Worm (Caenorhabditis elegans) whole organism, L1 larva: ENCODE data around the gene emb-1.

Source experiments
- C16A3.4 ChIP-seq: fragments of 150-350 bp; optimal IDR thresholded peaks from 2 replicates; lab custom pipeline; 2014; ENCODE audit warnings: missing biosample characterization, missing genetic modification characterization
- F16B12.6 ChIP-seq: fragments of 150-350 bp; optimal IDR thresholded peaks from 2 replicates; lab custom pipeline; 2014; ENCODE audit warnings: missing biosample characterization, missing genetic modification characterization
- aha-1 ChIP-seq: fragments of 150-350 bp; optimal IDR thresholded peaks from 2 replicates; lab custom pipeline; 2014; ENCODE audit warnings: missing biosample characterization, missing genetic modification characterization
- blmp-1 ChIP-seq: fragments of 150-350 bp; optimal IDR thresholded peaks from 2 replicates; lab custom pipeline; 2014; ENCODE audit warnings: missing biosample characterization, missing genetic modification characterization
- ceh-63 ChIP-seq: fragments of 200-800 bp; sonication (Bioruptor generic); optimal IDR thresholded peaks from 2 replicates; lab custom pipeline; 2018; ENCODE audit warnings: mild to moderate bottlenecking, missing genetic modification characterization, missing compliant biosample characterization
- ceh-8 ChIP-seq: fragments of 200-800 bp; sonication (Bioruptor generic); optimal IDR thresholded peaks from 2 replicates; lab custom pipeline; 2018; ENCODE audit warnings: mild to moderate bottlenecking, missing genetic modification characterization, moderate library complexity, missing compliant biosample characterization
- ceh-88 ChIP-seq: fragments of 200-800 bp; sonication (Bioruptor generic); IDR thresholded peaks from 2 replicates; pipeline ENCODE4 v1.3.6; 2022; ENCODE audit warnings: missing genetic modification characterization, missing compliant biosample characterization
- ces-1 ChIP-seq: fragments of 150-350 bp; optimal IDR thresholded peaks from 2 replicates; lab custom pipeline; 2014; ENCODE audit warnings: missing biosample characterization, missing genetic modification reagents, missing genetic modification characterization
- dpl-1 ChIP-seq, 3 experiments: fragments of 150-350 bp in 2 of 3; sonication (generic microtip) in 1 of 3; optimal IDR thresholded peaks; 2 replicates each; lab custom pipeline; 2014 to 2017; ENCODE audit warnings: missing biosample characterization in 3 of 3, missing genetic modification characterization in 3 of 3, missing genetic modification reagents in 3 of 3
- efl-1 ChIP-seq, 4 experiments: fragments of 150-350 bp; optimal IDR thresholded peaks in 3 of 4; peaks in 1 of 4; 1 replicate in 1 of 4; 2 replicates in 3 of 4; lab custom pipeline; 2014; ENCODE audit warnings: missing biosample characterization in 2 of 4, missing genetic modification characterization in 2 of 4, missing genetic modification reagents in 2 of 4
- egl-13 ChIP-seq: sonication (generic microtip); optimal IDR thresholded peaks from 2 replicates; lab custom pipeline; 2016; ENCODE audit warnings: missing genotype, missing genetic modification reagents, missing genetic modification characterization, missing compliant biosample characterization
- egl-27 ChIP-seq, 2 experiments: fragments of 150-350 bp in 1 of 2; sonication (generic microtip); optimal IDR thresholded peaks; 3 replicates each; lab custom pipeline; 2017 to 2018; ENCODE audit warnings: missing biosample characterization in 2 of 2, missing genetic modification characterization in 2 of 2, missing genetic modification reagents in 2 of 2
- elt-2 ChIP-seq: sonication (generic microtip); optimal IDR thresholded peaks from 2 replicates; lab custom pipeline; 2016; ENCODE audit warnings: missing genetic modification characterization, mild to moderate bottlenecking, inconsistent platforms, missing compliant biosample characterization, missing genetic modification reagents
- elt-3 ChIP-seq, 6 experiments: fragments of 150-350 bp in 1 of 6; sonication (generic microtip); optimal IDR thresholded peaks; 2 replicates each; lab custom pipeline; 2017 to 2018; ENCODE audit warnings: missing biosample characterization in 6 of 6, missing genetic modification characterization in 6 of 6, inconsistent platforms in 1 of 6
- fos-1 ChIP-seq: fragments of 150-350 bp; optimal IDR thresholded peaks from 2 replicates; lab custom pipeline; 2014; ENCODE audit warnings: missing biosample characterization, missing genetic modification characterization
- hpl-2 ChIP-seq: fragments of 150-350 bp; optimal IDR thresholded peaks from 2 replicates; lab custom pipeline; 2014; ENCODE audit warnings: missing biosample characterization, missing genetic modification reagents, missing genetic modification characterization
- isw-1 ChIP-seq: fragments of 200-800 bp; sonication (Bioruptor generic); IDR thresholded peaks from 2 replicates; pipeline ENCODE4 v1.3.6; 2022; ENCODE audit warnings: missing genetic modification characterization, missing compliant biosample characterization
- lin-13 ChIP-seq: fragments of 150-350 bp; optimal IDR thresholded peaks from 2 replicates; lab custom pipeline; 2014; ENCODE audit warnings: missing biosample characterization, missing genetic modification reagents, missing genetic modification characterization
- lin-14 ChIP-seq: fragments of 200-800 bp; sonication (Bioruptor generic); optimal IDR thresholded peaks from 2 replicates; lab custom pipeline; 2018; ENCODE audit warnings: mild to moderate bottlenecking, missing genetic modification characterization, moderate library complexity, missing compliant biosample characterization
- lin-35 ChIP-seq, 2 experiments: fragments of 150-350 bp; optimal IDR thresholded peaks; 2 replicates each; lab custom pipeline; 2014; ENCODE audit warnings: missing biosample characterization in 2 of 2, missing genetic modification characterization in 2 of 2, missing genetic modification reagents in 2 of 2
- lin-39 ChIP-seq: fragments of 150-350 bp; optimal IDR thresholded peaks from 2 replicates; lab custom pipeline; 2014; ENCODE audit warnings: missing biosample characterization, missing genetic modification reagents, missing genetic modification characterization
- lir-3 ChIP-seq: sonication (generic microtip); optimal IDR thresholded peaks from 2 replicates; lab custom pipeline; 2016; ENCODE audit warnings: mild to moderate bottlenecking, missing genetic modification characterization, moderate library complexity, missing compliant biosample characterization; ENCODE audit not compliant: poor library complexity
- lsy-2 ChIP-seq, 2 experiments: fragments of 150-350 bp; optimal IDR thresholded peaks; 2 replicates each; lab custom pipeline; 2014; ENCODE audit warnings: missing biosample characterization in 2 of 2, missing genetic modification characterization in 2 of 2
- mdl-1 ChIP-seq, 2 experiments: fragments of 150-350 bp; optimal IDR thresholded peaks; 2 replicates each; lab custom pipeline; 2014 to 2017; ENCODE audit warnings: missing biosample characterization in 2 of 2, missing genetic modification characterization in 2 of 2, inconsistent platforms in 1 of 2
- mef-2 ChIP-seq: fragments of 150-350 bp; optimal IDR thresholded peaks from 2 replicates; lab custom pipeline; 2014; ENCODE audit warnings: missing biosample characterization, missing genetic modification characterization
- mep-1 ChIP-seq: fragments of 150-350 bp; optimal IDR thresholded peaks from 2 replicates; lab custom pipeline; 2014; ENCODE audit warnings: missing biosample characterization, missing genetic modification characterization
- nhr-11 ChIP-seq: fragments of 150-350 bp; optimal IDR thresholded peaks from 2 replicates; lab custom pipeline; 2014; ENCODE audit warnings: missing biosample characterization, missing genetic modification characterization
- nhr-12 ChIP-seq: sonication (generic microtip); optimal IDR thresholded peaks from 2 replicates; lab custom pipeline; 2017; ENCODE audit warnings: missing biosample characterization, missing genetic modification characterization
- nhr-19 ChIP-seq: fragments of 200-800 bp; sonication (Bioruptor generic); conservative IDR thresholded peaks from 2 replicates; pipeline ENCODE4 v1.3.6; 2022; ENCODE audit warnings: missing genetic modification characterization, missing compliant biosample characterization
- nhr-71 ChIP-seq: sonication (generic microtip); optimal IDR thresholded peaks from 2 replicates; lab custom pipeline; 2016; ENCODE audit warnings: mild to moderate bottlenecking, missing genetic modification characterization, moderate library complexity, missing compliant biosample characterization
- nhr-76 ChIP-seq: sonication (generic microtip); optimal IDR thresholded peaks from 2 replicates; lab custom pipeline; 2017; ENCODE audit warnings: missing biosample characterization, missing genetic modification characterization
- nhr-77 ChIP-seq: fragments of 150-350 bp; optimal IDR thresholded peaks from 2 replicates; lab custom pipeline; 2014; ENCODE audit warnings: missing biosample characterization, missing genetic modification characterization
- nhr-85 ChIP-seq: sonication (generic microtip); peaks from one replicate; lab custom pipeline; 2016; ENCODE audit warnings: missing genetic modification characterization, inconsistent platforms, missing compliant biosample characterization
- pag-3 ChIP-seq: sonication (generic microtip); optimal IDR thresholded peaks from 2 replicates; lab custom pipeline; 2017; ENCODE audit warnings: missing genetic modification characterization, mild to moderate bottlenecking, missing compliant biosample characterization, antibody characterized with exemption, borderline replicate concordance; ENCODE audit not compliant: insufficient read depth
- pqm-1 ChIP-seq: sonication (generic microtip); optimal IDR thresholded peaks from 3 replicates; lab custom pipeline; 2017; ENCODE audit warnings: missing biosample characterization, missing genetic modification characterization
- skn-1 ChIP-seq: fragments of 150-350 bp; optimal IDR thresholded peaks from 2 replicates; lab custom pipeline; 2014; ENCODE audit warnings: missing biosample characterization, missing genetic modification characterization
- snpc-4 ChIP-seq: fragments of 150-350 bp; optimal IDR thresholded peaks from 2 replicates; lab custom pipeline; 2014; ENCODE audit warnings: missing biosample characterization, missing genetic modification characterization
- snu-23 ChIP-seq: sonication (generic microtip); optimal IDR thresholded peaks from 2 replicates; lab custom pipeline; 2016; ENCODE audit warnings: missing genetic modification characterization, missing compliant biosample characterization
- sox-4 ChIP-seq: sonication (generic microtip); optimal IDR thresholded peaks from 2 replicates; lab custom pipeline; 2016; ENCODE audit warnings: missing genetic modification characterization, missing compliant biosample characterization
- sptf-1 ChIP-seq: fragments of 150-350 bp; optimal IDR thresholded peaks from 2 replicates; lab custom pipeline; 2014; ENCODE audit warnings: missing biosample characterization, missing genetic modification characterization
- sup-37 ChIP-seq: fragments of 200-800 bp; sonication (Bioruptor generic); optimal IDR thresholded peaks from 2 replicates; lab custom pipeline; 2018; ENCODE audit warnings: mild to moderate bottlenecking, missing genetic modification characterization, missing compliant biosample characterization
- swsn-7 ChIP-seq: sonication (generic microtip); optimal IDR thresholded peaks from 2 replicates; lab custom pipeline; 2016; ENCODE audit warnings: missing genetic modification characterization, missing compliant biosample characterization
- tbx-2 ChIP-seq: sonication (generic microtip); optimal IDR thresholded peaks from 2 replicates; lab custom pipeline; 2016; ENCODE audit warnings: missing genetic modification characterization, missing compliant biosample characterization
- unc-98 ChIP-seq: fragments of 200-800 bp; sonication (Bioruptor generic); IDR thresholded peaks from 2 replicates; pipeline ENCODE4 v1.3.6; 2022; ENCODE audit warnings: missing genetic modification characterization, missing compliant biosample characterization
- vab-15 ChIP-seq: sonication (generic microtip); optimal IDR thresholded peaks from 2 replicates; lab custom pipeline; 2017; ENCODE audit warnings: missing genotype, mild to moderate bottlenecking, missing genetic modification characterization, missing compliant biosample characterization
- xbp-1 ChIP-seq: sonication (generic microtip); optimal IDR thresholded peaks from 2 replicates; lab custom pipeline; 2016; ENCODE audit warnings: missing genetic modification characterization, missing compliant biosample characterization
- zip-4 ChIP-seq: fragments of 200-800 bp; sonication (Bioruptor generic); optimal IDR thresholded peaks from 2 replicates; lab custom pipeline; 2018; ENCODE audit warnings: mild to moderate bottlenecking, missing genetic modification characterization, moderate library complexity, missing compliant biosample characterization
- ztf-11 ChIP-seq, 2 experiments: sonication (generic microtip); optimal IDR thresholded peaks; 2 replicates each; lab custom pipeline; 2016 to 2017; ENCODE audit warnings: missing genetic modification characterization in 2 of 2, missing biosample characterization in 1 of 2, missing compliant biosample characterization in 1 of 2

The emb-1 gene

DNA sequence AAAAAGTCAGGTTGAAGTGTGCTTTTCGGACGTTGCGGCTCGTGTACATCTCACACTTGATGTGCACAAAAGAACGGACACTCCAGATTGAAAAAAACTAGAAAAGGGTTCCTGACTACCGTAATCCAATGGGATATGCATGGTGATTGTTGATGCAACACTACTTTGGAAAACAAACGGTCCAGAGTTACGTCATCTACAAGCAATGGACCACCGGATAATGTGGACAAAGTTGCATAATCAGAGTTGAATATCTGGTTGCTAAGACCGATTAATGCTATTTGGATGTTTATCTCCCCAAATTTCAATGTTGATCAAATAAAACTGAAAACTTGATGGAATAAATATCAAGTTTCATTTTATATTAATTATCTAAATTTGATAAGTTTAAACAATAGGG, 23.2 kb upstream of the emb-1 start:
- TF ChIP-seq nhr-19 (GFP tag; lab: Robert Waterston, UW) (no peak), elt-3 (tag; optimal IDR thresholded peaks at IDR 0.05; lab: Kevin White, UChicago) (no peak), mdl-1 (tag; optimal IDR thresholded peaks at IDR 0.05; lab: Kevin White, UChicago) (no peak), pqm-1 (tag; lab: Kevin White, UChicago) (no peak), lin-13 (GFP tag; lab: Kevin White, UChicago) (no peak), lir-3 (tag; lab: Kevin White, UChicago) (no peak), sptf-1 (tag; lab: Kevin White, UChicago) (no peak), sox-4 (tag; lab: Kevin White, UChicago) (no peak), xbp-1 (tag; lab: Kevin White, UChicago) (no peak), lin-35 (GFP tag; optimal IDR thresholded peaks at IDR 0.05; lab: Kevin White, UChicago) (no peak), blmp-1 (tag; lab: Kevin White, UChicago) (no peak)

DNA sequence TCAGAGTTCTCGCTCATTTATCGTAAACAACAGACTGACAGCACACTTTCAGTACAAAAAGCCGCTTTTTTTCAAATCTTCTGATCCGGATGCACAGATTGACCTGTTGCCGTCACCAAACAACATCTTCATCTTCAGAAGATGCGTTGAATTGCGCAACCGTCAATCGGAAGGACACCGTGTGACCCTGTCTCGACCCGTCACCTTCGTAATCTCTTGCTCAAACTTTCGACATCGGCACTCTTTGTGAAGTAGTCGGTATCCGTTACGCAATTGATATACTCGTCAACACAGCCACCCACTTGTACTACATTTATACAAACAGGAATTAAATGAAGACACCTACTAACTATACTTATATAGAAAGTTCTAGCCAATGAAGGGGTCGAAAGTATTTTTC, 22.3 kb upstream of the emb-1 start:
- TF ChIP-seq tbx-2 (tag; lab: Kevin White, UChicago) (no peak), vab-15 (tag; lab: Kevin White, UChicago) (no peak), egl-27 (tag; optimal IDR thresholded peaks at IDR 0.05; lab: Kevin White, UChicago) (no peak), elt-3 (tag; optimal IDR thresholded peaks at IDR 0.05; lab: Kevin White, UChicago) (no peak), swsn-7 (tag; lab: Kevin White, UChicago) (no peak), pag-3 (no peak)

DNA sequence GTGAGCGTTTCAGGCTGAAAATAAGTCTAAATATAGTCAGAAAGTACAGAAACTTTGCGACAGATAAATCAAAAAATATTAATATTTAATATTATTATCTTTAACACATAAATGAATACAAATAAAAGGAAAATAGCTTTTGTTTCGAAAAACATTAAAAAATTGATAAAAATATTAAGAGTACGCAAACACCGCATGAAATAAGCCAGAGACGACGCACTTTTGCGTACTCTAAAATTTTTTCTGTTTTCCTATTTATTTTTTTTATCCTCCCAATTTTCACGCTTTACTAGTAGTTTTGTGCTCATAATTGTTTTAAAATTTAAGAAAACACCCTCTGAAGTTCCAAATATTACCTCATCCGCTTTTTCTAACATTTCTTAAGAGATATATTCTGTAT, 20.1 kb upstream of the emb-1 start, which contains the start of the genes rbm-42 and grwd-1:
rbm-42 (minus strand) TSS at position 93 of the 400 bp plus-strand sequence.
grwd-1 (plus strand) TSS at position 328 of the 400 bp plus-strand sequence.
- TF ChIP-seq ceh-8 (no peak), efl-1 (optimal IDR thresholded peaks at IDR 0.05; lab: Kevin White, UChicago) (peak; percentile 32 to 43), efl-1 (GFP tag; optimal IDR thresholded peaks at IDR 0.05 in 1 of 2; lab: Kevin White, UChicago) (peak; percentile 58 to 76), dpl-1 (GFP tag; optimal IDR thresholded peaks at IDR 0.05; lab: Kevin White, UChicago) (peak in 2 of 3 experiments; percentile 49 to 57), unc-98 (GFP tag; lab: Robert Waterston, UW) (no peak), vab-15 (tag; lab: Kevin White, UChicago) (no peak), ceh-88 (GFP tag; lab: Robert Waterston, UW) (no peak), ces-1 (GFP tag; lab: Kevin White, UChicago) (no peak), egl-13 (tag; lab: Kevin White, UChicago) (no peak), ztf-11 (tag; optimal IDR thresholded peaks at IDR 0.05; lab: Kevin White, UChicago) (no peak), lsy-2 (tag; optimal IDR thresholded peaks at IDR 0.05; lab: Kevin White, UChicago) (peak; percentile 27 to 66), lin-14 (no peak), snpc-4 (tag; lab: Kevin White, UChicago) (no peak), skn-1 (tag; lab: Kevin White, UChicago) (peak; percentile 20), nhr-76 (tag; lab: Kevin White, UChicago) (no peak), nhr-11 (tag; lab: Kevin White, UChicago) (no peak), snu-23 (GFP tag; lab: Kevin White, UChicago) (peak; percentile 30), lin-39 (tag; lab: Kevin White, UChicago) (no peak), F16B12.6 (tag; lab: Kevin White, UChicago) (peak; percentile 83), nhr-19 (GFP tag; lab: Robert Waterston, UW) (no peak), C16A3.4 (peak; percentile 8), mep-1 (peak; percentile 62), nhr-71 (tag; lab: Kevin White, UChicago) (no peak), nhr-12 (tag; lab: Kevin White, UChicago) (no peak), pqm-1 (tag; lab: Kevin White, UChicago) (no peak), fos-1 (tag; lab: Kevin White, UChicago) (no peak), mef-2 (tag; lab: Kevin White, UChicago) (no peak), aha-1 (tag; lab: Kevin White, UChicago) (no peak), sptf-1 (tag; lab: Kevin White, UChicago) (no peak), elt-2 (tag; lab: Kevin White, UChicago) (no peak), nhr-77 (tag; lab: Kevin White, UChicago) (no peak), isw-1 (GFP tag; lab: Robert Waterston, UW) (no peak), tbx-2 (tag; lab: Kevin White, UChicago) (peak; percentile 42), blmp-1 (tag; lab: Kevin White, UChicago) (peak; percentile 15), ceh-63 (GFP tag; lab: Kevin White, UChicago) (no peak), hpl-2 (no peak), sup-37 (GFP tag; lab: Kevin White, UChicago) (no peak), lin-35 (GFP tag; optimal IDR thresholded peaks at IDR 0.05; lab: Kevin White, UChicago) (peak; percentile 21 to 57), nhr-85 (tag; lab: Kevin White, UChicago) (no peak), zip-4 (GFP tag; lab: Kevin White, UChicago) (no peak)
